Worm (Caenorhabditis elegans) whole organism, L3 larva: Measurements from ENCODE around the gene tmem-138.

Experiments used
- ama-1 ChIP-seq: fragments of 150-350 bp; optimal IDR thresholded peaks from 2 replicates; lab custom pipeline; 2018
- daf-12 ChIP-seq: fragments of 150-350 bp; optimal IDR thresholded peaks from 2 replicates; lab custom pipeline; 2014; ENCODE audit warnings: missing biosample characterization, missing genetic modification reagents, missing genetic modification characterization
- nhr-12 ChIP-seq: fragments of 150-350 bp; optimal IDR thresholded peaks from 2 replicates; lab custom pipeline; 2014; ENCODE audit warnings: missing biosample characterization, missing genetic modification characterization
- pha-4 ChIP-seq: fragments of 150-350 bp; optimal IDR thresholded peaks from 2 replicates; lab custom pipeline; 2014; ENCODE audit warnings: missing biosample characterization, missing genetic modification reagents, missing genetic modification characterization
- snpc-4 ChIP-seq: fragments of 150-350 bp; optimal IDR thresholded peaks from 2 replicates; lab custom pipeline; 2014; ENCODE audit warnings: missing biosample characterization, missing genetic modification characterization
- tbx-2 ChIP-seq: sonication (generic microtip); optimal IDR thresholded peaks from 2 replicates; lab custom pipeline; 2016; ENCODE audit warnings: mild to moderate bottlenecking, missing genetic modification characterization, missing compliant biosample characterization
- unc-39 ChIP-seq: sonication (generic microtip); optimal IDR thresholded peaks from 4 replicates; lab custom pipeline; 2017; ENCODE audit warnings: missing biosample characterization, missing genetic modification characterization

DNA sequence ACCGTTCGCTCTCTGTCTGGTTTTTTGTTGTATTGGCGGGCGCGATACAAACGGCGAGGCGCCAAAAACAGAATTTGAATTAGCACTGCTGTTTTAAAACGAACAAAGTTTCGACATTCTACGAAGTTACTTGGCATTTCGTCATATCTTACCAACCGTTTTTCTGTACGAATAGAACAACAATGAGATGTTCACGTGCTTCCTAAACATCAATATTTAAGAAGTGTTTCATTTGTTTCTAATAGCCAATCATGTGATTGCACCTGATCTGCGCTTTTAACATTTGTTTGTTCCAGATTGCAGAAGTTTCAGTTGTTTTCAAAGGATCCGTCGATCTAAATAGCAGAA is 28.1 kb upstream of the tmem-138 start:
- TF ChIP-seq ama-1 (lab: Kevin White, UChicago) (no peak), pha-4 (no peak), nhr-12 (tag; lab: Kevin White, UChicago) (no peak), unc-39 (no peak), snpc-4 (tag; lab: Kevin White, UChicago) (no peak), daf-12 (no peak), tbx-2 (tag; lab: Kevin White, UChicago) (no peak)
